Fruit fly (Drosophila melanogaster) whole organism, embryonic: ENCODE measurements around the gene CG3909.

Experiments
- Bgb ChIP-seq: fragments of 200-800 bp; sonication (Bioruptor generic); IDR thresholded peaks from 2 replicates; pipeline ENCODE4 v1.3.6; 2022; ENCODE audit warnings: missing biosample characterization, missing genetic modification characterization; ENCODE audit not compliant: partially characterized antibody
- CG1024 ChIP-seq: fragments of 200-800 bp; sonication (Bioruptor generic); IDR thresholded peaks from 2 replicates; pipeline ENCODE4 v1.3.6; 2022; ENCODE audit warnings: missing biosample characterization, missing genetic modification characterization
- CG10462 ChIP-seq: fragments of 200-800 bp; sonication (Bioruptor generic); optimal IDR thresholded peaks from 2 replicates; lab custom pipeline; 2016; ENCODE audit warnings: missing biosample characterization, missing genetic modification characterization
- CG12071 ChIP-seq: fragments of 200-800 bp; sonication (Bioruptor generic); optimal IDR thresholded peaks from 3 replicates; lab custom pipeline; 2018; ENCODE audit warnings: missing biosample characterization, mild to moderate bottlenecking, missing genetic modification characterization
- CG12942 ChIP-seq: fragments of 200-800 bp; sonication (Bioruptor generic); optimal IDR thresholded peaks from 3 replicates; lab custom pipeline; 2016; ENCODE audit warnings: missing biosample characterization, missing genetic modification characterization
- CG14050 ChIP-seq: fragments of 200-800 bp; sonication (Bioruptor generic); IDR thresholded peaks from 3 replicates; pipeline ENCODE4 v1.3.6; 2022; ENCODE audit warnings: missing biosample characterization, missing genetic modification characterization
- CG14710 ChIP-seq: fragments of 200-800 bp; sonication (Bioruptor generic); optimal IDR thresholded peaks from 3 replicates; lab custom pipeline; 2019; ENCODE audit warnings: missing biosample characterization, mild to moderate bottlenecking, missing genetic modification characterization, moderate library complexity
- CG17912 ChIP-seq: fragments of 200-800 bp; sonication (Bioruptor generic); optimal IDR thresholded peaks from 2 replicates; lab custom pipeline; 2018; ENCODE audit warnings: missing biosample characterization, mild to moderate bottlenecking, missing genetic modification characterization
- CG18011 ChIP-seq: fragments of 200-800 bp; sonication (Bioruptor generic); optimal IDR thresholded peaks from 2 replicates; lab custom pipeline; 2017; ENCODE audit warnings: missing biosample characterization, missing genetic modification characterization, mild to moderate bottlenecking, moderate library complexity, missing genotype
- CG1832 ChIP-seq: fragments of 200-800 bp; sonication (Bioruptor generic); optimal IDR thresholded peaks from 2 replicates; lab custom pipeline; 2017; ENCODE audit warnings: missing biosample characterization, mild to moderate bottlenecking, missing genetic modification characterization, inconsistent platforms
- CG2875 ChIP-seq: fragments of 200-800 bp; sonication (Bioruptor generic); optimal IDR thresholded peaks from 2 replicates; lab custom pipeline; 2017; ENCODE audit warnings: missing biosample characterization, mild to moderate bottlenecking, missing genetic modification characterization, missing genetic modification reagents
- CG2889 ChIP-seq: fragments of 200-800 bp; sonication (Bioruptor generic); IDR thresholded peaks from 3 replicates; pipeline ENCODE4 v1.3.6; 2022; ENCODE audit warnings: missing biosample characterization, missing genetic modification characterization
- CG30431 ChIP-seq: fragments of 200-800 bp; sonication (Bioruptor generic); optimal IDR thresholded peaks from 2 replicates; lab custom pipeline; 2017; ENCODE audit warnings: missing biosample characterization, missing genetic modification characterization
- CG33557 ChIP-seq: fragments of 200-800 bp; sonication (Bioruptor generic); optimal IDR thresholded peaks from 2 replicates; lab custom pipeline; 2019; ENCODE audit warnings: missing biosample characterization, mild to moderate bottlenecking, missing genetic modification characterization, moderate library complexity
- CG3995 ChIP-seq: fragments of 200-800 bp; sonication (Bioruptor generic); optimal IDR thresholded peaks from 3 replicates; lab custom pipeline; 2016; ENCODE audit warnings: missing biosample characterization, missing genetic modification characterization
- CG4730 ChIP-seq: fragments of 200-800 bp; sonication (Bioruptor generic); IDR thresholded peaks from 2 replicates; pipeline ENCODE4 v1.3.6; 2022; ENCODE audit warnings: missing biosample characterization, missing genetic modification characterization
- CG5953 ChIP-seq: fragments of 200-800 bp; sonication (Bioruptor generic); IDR thresholded peaks from 2 replicates; pipeline ENCODE4 v1.3.6; 2022; ENCODE audit warnings: missing biosample characterization, missing genetic modification characterization
- CG7963 ChIP-seq: fragments of 200-800 bp; sonication (Bioruptor generic); IDR thresholded peaks from 3 replicates; pipeline ENCODE4 v1.3.6; 2022; ENCODE audit warnings: missing biosample characterization, missing genetic modification characterization; ENCODE audit not compliant: partially characterized antibody
- CG8290 ChIP-seq, 3 experiments: fragments of 200-800 bp; sonication (Bioruptor generic); optimal IDR thresholded peaks; 2 replicates each; lab custom pipeline; 2016 to 2019; ENCODE audit warnings: missing biosample characterization in 3 of 3, missing genetic modification characterization in 3 of 3, mild to moderate bottlenecking in 2 of 3, moderate library complexity in 1 of 3
- CG9817 ChIP-seq: fragments of 200-800 bp; sonication (Bioruptor generic); optimal IDR thresholded peaks from 2 replicates; lab custom pipeline; 2018; ENCODE audit warnings: missing biosample characterization, mild to moderate bottlenecking, missing genetic modification characterization, moderate library complexity
- D19B ChIP-seq: fragments of 200-800 bp; sonication (Bioruptor generic); optimal IDR thresholded peaks from 2 replicates; lab custom pipeline; 2017; ENCODE audit warnings: missing biosample characterization, mild to moderate bottlenecking, missing genetic modification characterization
- Dll ChIP-seq: fragments of 200-800 bp; sonication (Bioruptor generic); IDR thresholded peaks from 4 replicates; pipeline ENCODE4 v1.3.6; 2022; ENCODE audit warnings: missing biosample characterization, missing genetic modification characterization; ENCODE audit not compliant: partially characterized antibody
- HLH3B ChIP-seq: fragments of 200-800 bp; sonication (Bioruptor generic); IDR thresholded peaks from 2 replicates; pipeline ENCODE4 v1.3.6; 2022; ENCODE audit warnings: missing biosample characterization, missing genetic modification characterization
- Hand ChIP-seq: fragments of 200-800 bp; sonication (Bioruptor generic); optimal IDR thresholded peaks from 2 replicates; lab custom pipeline; 2017; ENCODE audit warnings: mild to moderate bottlenecking, missing biosample characterization, missing genetic modification reagents, missing genetic modification characterization
- Max ChIP-seq: fragments of 200-800 bp; sonication (Bioruptor generic); optimal IDR thresholded peaks from 2 replicates; lab custom pipeline; 2016; ENCODE audit warnings: missing biosample characterization, mild to moderate bottlenecking, missing genetic modification characterization
- Mrtf ChIP-seq: fragments of 200-800 bp; sonication (Bioruptor generic); IDR thresholded peaks from 3 replicates; pipeline ENCODE4 v1.3.6; 2022; ENCODE audit warnings: missing biosample characterization, missing genetic modification characterization
- Nf-YA ChIP-seq: fragments of 200-800 bp; sonication (Bioruptor generic); IDR thresholded peaks from 2 replicates; pipeline ENCODE4 v1.3.6; 2022; ENCODE audit warnings: missing biosample characterization, missing genetic modification characterization
- Usf ChIP-seq: fragments of 200-800 bp; sonication (Bioruptor generic); optimal IDR thresholded peaks from 2 replicates; lab custom pipeline; 2017; ENCODE audit warnings: missing genotype, missing biosample characterization, missing genetic modification characterization
- btn ChIP-seq: fragments of 200-800 bp; sonication (Bioruptor generic); optimal IDR thresholded peaks from 2 replicates; lab custom pipeline; 2016; ENCODE audit warnings: missing biosample characterization, missing genetic modification characterization
- caup ChIP-seq: fragments of 200-800 bp; sonication (Bioruptor generic); optimal IDR thresholded peaks from 3 replicates; lab custom pipeline; 2017; ENCODE audit warnings: missing biosample characterization, mild to moderate bottlenecking, missing genetic modification characterization, moderate library complexity; ENCODE audit not compliant: severe bottlenecking
- ewg ChIP-seq: fragments of 200-800 bp; sonication (Bioruptor generic); optimal IDR thresholded peaks from 3 replicates; lab custom pipeline; 2017; ENCODE audit warnings: mild to moderate bottlenecking, missing biosample characterization, missing genetic modification reagents, missing genetic modification characterization
- gsb-n ChIP-seq: fragments of 200-800 bp; sonication (Bioruptor generic); optimal IDR thresholded peaks from 3 replicates; lab custom pipeline; 2018; ENCODE audit warnings: missing biosample characterization, mild to moderate bottlenecking, missing genetic modification characterization
- hb ChIP-seq: fragments of 200-800 bp; sonication (Bioruptor generic); IDR thresholded peaks from 3 replicates; pipeline ENCODE4 v1.3.6; 2022; ENCODE audit warnings: missing biosample characterization, missing genetic modification characterization; ENCODE audit not compliant: partially characterized antibody
- ken ChIP-seq: fragments of 200-800 bp; sonication (Bioruptor generic); IDR thresholded peaks from 3 replicates; pipeline ENCODE4 v1.3.6; 2022; ENCODE audit warnings: missing biosample characterization, missing genetic modification characterization
- knrl ChIP-seq: fragments of 200-800 bp; sonication (Bioruptor generic); IDR thresholded peaks from 3 replicates; pipeline ENCODE4 v1.3.6; 2022; ENCODE audit warnings: missing biosample characterization, missing genetic modification characterization; ENCODE audit not compliant: partially characterized antibody
- lbe ChIP-seq: fragments of 200-800 bp; sonication (Bioruptor generic); optimal IDR thresholded peaks from 2 replicates; lab custom pipeline; 2016; ENCODE audit warnings: missing biosample characterization, mild to moderate bottlenecking, missing genetic modification characterization
- lilli ChIP-seq: fragments of 200-800 bp; sonication (Bioruptor generic); optimal IDR thresholded peaks from 3 replicates; lab custom pipeline; 2016; ENCODE audit warnings: missing biosample characterization, missing genetic modification characterization
- nmo ChIP-seq: fragments of 200-800 bp; sonication (Bioruptor generic); optimal IDR thresholded peaks from 2 replicates; lab custom pipeline; 2018; ENCODE audit warnings: missing biosample characterization, mild to moderate bottlenecking, missing genetic modification characterization, moderate library complexity
- p53 ChIP-seq: fragments of 200-800 bp; sonication (Bioruptor generic); optimal IDR thresholded peaks from 2 replicates; lab custom pipeline; 2016; ENCODE audit warnings: missing biosample characterization, missing genetic modification characterization
- peb ChIP-seq: fragments of 200-800 bp; sonication (Bioruptor generic); IDR thresholded peaks from 2 replicates; pipeline ENCODE4 v1.3.6; 2022; ENCODE audit warnings: missing biosample characterization, missing genetic modification characterization
- phol ChIP-seq: fragments of 200-800 bp; sonication (Bioruptor generic); optimal IDR thresholded peaks from 3 replicates; lab custom pipeline; 2018; ENCODE audit warnings: missing biosample characterization, mild to moderate bottlenecking, missing genetic modification characterization, moderate library complexity
- sc ChIP-seq, 3 experiments: fragments of >200 bp in 2 of 3; fragments of 200-800 bp in 1 of 3; sonication (Bioruptor generic) in 1 of 3; optimal IDR thresholded peaks; 2 replicates in 2 of 3; 3 replicates in 1 of 3; lab custom pipeline; 2017; ENCODE audit warnings: mild to moderate bottlenecking in 1 of 3, missing biosample characterization in 1 of 3, missing genetic modification characterization in 1 of 3, missing genetic modification reagents in 1 of 3
- sens-2 ChIP-seq: fragments of 200-800 bp; sonication (Bioruptor generic); IDR thresholded peaks from 2 replicates; pipeline ENCODE4 v1.3.6; 2022; ENCODE audit warnings: missing biosample characterization, missing genetic modification characterization
- slbo ChIP-seq: fragments of 200-800 bp; sonication (Bioruptor generic); IDR thresholded peaks from 2 replicates; pipeline ENCODE4 v1.3.6; 2022; ENCODE audit warnings: missing biosample characterization, missing genetic modification characterization
- sr ChIP-seq: fragments of 200-800 bp; sonication (Bioruptor generic); IDR thresholded peaks from 3 replicates; pipeline ENCODE4 v1.3.6; 2022; ENCODE audit warnings: missing biosample characterization, missing genetic modification characterization
- stc ChIP-seq: fragments of 200-800 bp; sonication (Bioruptor generic); IDR thresholded peaks from 2 replicates; pipeline ENCODE4 v1.3.6; 2022; ENCODE audit warnings: missing biosample characterization, missing genetic modification characterization
- twi ChIP-seq: fragments of 200-800 bp; optimal IDR thresholded peaks from 2 replicates; lab custom pipeline; 2019; ENCODE audit warnings: missing biosample characterization, mild to moderate bottlenecking, missing genetic modification characterization, moderate library complexity

CG3909 gene

DNA sequence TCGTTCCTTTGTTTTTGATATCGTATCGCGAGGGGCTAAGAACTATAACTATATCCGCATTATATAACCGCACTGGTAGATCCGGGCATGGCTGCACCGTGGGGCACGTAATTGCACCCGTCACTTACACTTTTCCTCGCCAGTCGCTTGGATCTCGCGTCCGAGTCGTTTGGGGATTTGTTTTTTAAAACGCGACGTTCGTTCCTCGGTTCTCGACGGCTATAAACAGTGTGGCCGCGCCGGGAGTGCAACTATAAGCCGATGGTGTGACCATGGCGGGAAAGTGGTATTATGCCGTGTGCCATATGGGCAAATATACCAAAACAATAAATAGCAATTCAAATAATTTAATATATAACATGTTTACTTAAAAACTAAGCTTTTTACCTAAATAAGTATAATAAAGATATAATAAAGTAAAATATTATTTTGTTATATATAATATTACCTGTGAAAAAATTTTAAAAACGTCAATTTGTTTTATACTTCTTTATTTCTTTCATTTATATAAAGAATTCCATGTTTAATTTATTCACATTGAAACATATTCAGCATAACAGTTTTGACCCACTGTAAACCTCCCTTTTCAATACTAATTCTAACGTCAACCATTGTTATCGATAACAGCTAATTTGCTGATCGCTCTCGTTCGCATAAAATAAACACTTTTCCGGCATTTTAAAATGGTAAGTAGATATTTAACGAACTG, at the start of gene CG3909, which contains the start of gene Mical (continued):
- TF ChIP-seq CG12071 (GFP tag; lab: Kevin White, UChicago) (no peak), CG17912 (no peak), Nf-YA (GFP tag; lab: Robert Waterston, UW) (peak; percentile 78), peb (GFP tag; lab: Robert Waterston, UW) (peak; percentile 50; the same call in 1 of the 2 replicates), twi (peak; percentile 70), Max (GFP tag; lab: Kevin White, UChicago) (peak; percentile 31), ken (GFP tag; lab: Robert Waterston, UW) (peak; percentile 84), sr (peak; percentile 12; the same call in 1 of the 3 replicates), CG5953 (GFP tag; lab: Robert Waterston, UW) (peak; percentile 67), CG2875 (GFP tag; lab: Kevin White, UChicago) (peak; percentile 52), Hand (peak; percentile 60), CG12942 (GFP tag; lab: Kevin White, UChicago) (peak; percentile 85), CG14050 (GFP tag; lab: Robert Waterston, UW) (peak; percentile 75; the same call in 2 of the 3 replicates), CG1024 (GFP tag; lab: Robert Waterston, UW) (peak; percentile 76), HLH3B (GFP tag; lab: Robert Waterston, UW) (peak; percentile 92), caup (GFP tag; lab: Kevin White, UChicago) (peak; percentile 69), CG14710 (tag; lab: Kevin White, UChicago) (peak; percentile 89), lilli (GFP tag; lab: Kevin White, UChicago) (peak; percentile 66), CG3995 (GFP tag; lab: Kevin White, UChicago) (no peak), sens-2 (GFP tag; lab: Robert Waterston, UW) (peak; percentile 48), stc (GFP tag; lab: Robert Waterston, UW) (peak; percentile 92), CG2889 (GFP tag; lab: Robert Waterston, UW) (peak; percentile 90), ewg (peak; percentile 38), sc (optimal IDR thresholded peaks at IDR 0.05; lab: Kevin White, UChicago) (no peak), sc (GFP tag; optimal IDR thresholded peaks at IDR 0.05; lab: Kevin White, UChicago) (peak; percentile 49), Usf (GFP tag; lab: Kevin White, UChicago) (peak; percentile 46), Bgb (GFP tag; lab: Robert Waterston, UW) (peak; percentile 46), nmo (peak; percentile 91), CG10462 (peak; percentile 59), p53 (GFP tag; lab: Kevin White, UChicago) (no peak), slbo (GFP tag; lab: Robert Waterston, UW) (peak; percentile 96), Mrtf (GFP tag; lab: Robert Waterston, UW) (peak; percentile 78; the same call in 2 of the 3 replicates), CG4730 (GFP tag; lab: Robert Waterston, UW) (peak; percentile 89), CG8290 (GFP tag; optimal IDR thresholded peaks at IDR 0.05; lab: Kevin White, UChicago) (peak; percentile 81), CG8290 (tag; optimal IDR thresholded peaks at IDR 0.05; lab: Kevin White, UChicago) (peak in 1 of 2 experiments; percentile 68), CG7963 (GFP tag; lab: Robert Waterston, UW) (no peak; the same call in 2 of the 3 replicates), CG1832 (GFP tag; lab: Kevin White, UChicago) (no peak), CG33557 (peak; percentile 31), Dll (GFP tag; lab: Robert Waterston, UW) (peak; percentile 38; the same call in 1 of the 4 replicates), CG18011 (GFP tag; lab: Kevin White, UChicago) (no peak), hb (peak; percentile 56; the same call in 1 of the 3 replicates), phol (tag; lab: Kevin White, UChicago) (peak; percentile 92), D19B (GFP tag; lab: Kevin White, UChicago) (peak; percentile 45), knrl (GFP tag; lab: Robert Waterston, UW) (peak; percentile 21; the same call in 1 of the 3 replicates), gsb-n (peak; percentile 92), CG9817 (tag; lab: Kevin White, UChicago) (peak; percentile 84), lbe (GFP tag; lab: Kevin White, UChicago) (peak; percentile 14), btn (no peak), CG30431 (GFP tag; lab: Kevin White, UChicago) (peak; percentile 35)
